Fruit fly (Drosophila melanogaster) whole organism, adult: ENCODE measurements around the gene CG43401.

Experiments
- Clk ChIP-seq: fragments of 200-800 bp; sonication (Bioruptor generic); optimal IDR thresholded peaks from 2 replicates; lab custom pipeline; 2017; ENCODE audit warnings: missing biosample characterization, missing genetic modification characterization
- Crg-1 ChIP-seq: fragments of 200-800 bp; sonication (Bioruptor generic); optimal IDR thresholded peaks from 2 replicates; lab custom pipeline; 2016; ENCODE audit warnings: missing biosample characterization, missing genetic modification characterization
- bab1 ChIP-seq: fragments of 200-800 bp; sonication (Bioruptor generic); optimal IDR thresholded peaks from 3 replicates; lab custom pipeline; 2019; ENCODE audit warnings: missing biosample characterization, mild to moderate bottlenecking, missing genetic modification characterization, moderate library complexity

- TF ChIP-seq Clk (no peak), bab1 (no peak), Crg-1 (no peak)
Measured at dm6 chr2L:1456305-1456704, 28.0 kb downstream of the CG43401 start.
